Fruit fly (Drosophila melanogaster): Measurements from ENCODE around the gene Krn.

Gene Krn

DNA sequence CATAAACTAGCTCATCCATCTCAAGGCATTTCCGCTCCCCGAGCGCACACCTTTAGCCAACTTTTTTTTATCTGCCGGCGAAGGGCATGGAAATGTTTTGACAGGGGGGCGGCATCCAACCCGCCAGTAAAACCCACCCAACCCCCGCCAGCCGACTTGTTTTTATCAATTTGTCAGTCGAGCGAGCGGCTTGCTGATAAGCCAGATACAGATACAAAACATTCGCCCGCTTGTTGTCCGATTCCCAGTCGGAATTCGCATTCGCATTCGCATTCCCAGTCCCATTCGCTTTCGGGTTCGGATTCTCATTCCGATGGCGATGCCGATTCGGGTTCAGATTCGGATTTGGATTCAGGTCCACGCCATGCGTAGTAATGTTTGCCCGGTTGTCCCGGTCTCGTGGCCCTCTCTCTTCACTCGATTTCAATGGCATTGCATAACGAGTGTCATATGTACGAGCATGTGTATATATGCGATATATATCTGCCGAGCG is 11.1 kb upstream of the Krn start (continued):
- TF ChIP-seq CG8290 (GFP tag; optimal IDR thresholded peaks at IDR 0.05) (no peak), CG8290 (tag; optimal IDR thresholded peaks at IDR 0.05) (peak in 1 of 2 experiments; percentile 57), Meics (GFP tag; optimal IDR thresholded peaks at IDR 0.05) (peak; percentile 8), CG12391 (tag; optimal IDR thresholded peaks at IDR 0.05) (no peak), disco-r (GFP tag; optimal IDR thresholded peaks at IDR 0.05) (no peak), gro (GFP tag; optimal IDR thresholded peaks at IDR 0.05) (peak; percentile 36), CG11695 (GFP tag; IDR thresholded peaks at IDR 0.05) (0 out of 3 replicates have a peak, but pooled peaks have one; percentile 21), CG2120 (GFP tag; optimal IDR thresholded peaks at IDR 0.05) (peak; percentile 21), CG7839 (tag; optimal IDR thresholded peaks at IDR 0.05) (no peak), Dbx (GFP tag; IDR thresholded peaks at IDR 0.05) (peak; percentile 25; the same call in 1 of the 3 replicates), Oli (tag; optimal IDR thresholded peaks at IDR 0.05) (no peak), Atf-2 (GFP tag; optimal IDR thresholded peaks at IDR 0.05) (no peak), Dp (GFP tag; optimal IDR thresholded peaks at IDR 0.05) (peak; percentile 48), slp2 (GFP tag; optimal IDR thresholded peaks at IDR 0.05) (no peak), Nf-YC (tag; optimal IDR thresholded peaks at IDR 0.05) (peak; percentile 6), CG9609 (GFP tag; optimal IDR thresholded peaks at IDR 0.05) (no peak), CG8359 (GFP tag; optimal IDR thresholded peaks at IDR 0.05; ENCODE audit: borderline replicate concordance) (no peak), CG12769 (tag; optimal IDR thresholded peaks at IDR 0.05) (peak; percentile 87), pzg (GFP tag; optimal IDR thresholded peaks at IDR 0.05) (peak; percentile 19), hbn (GFP tag; IDR thresholded peaks at IDR 0.05; ENCODE audit: partially characterized antibody) (no peak), exex (tag; optimal IDR thresholded peaks at IDR 0.05) (peak; percentile 64), CG18476 (GFP tag; optimal IDR thresholded peaks at IDR 0.05) (no peak), CG15011 (GFP tag; optimal IDR thresholded peaks at IDR 0.05) (peak; percentile 6), HmgZ (tag; optimal IDR thresholded peaks at IDR 0.05) (peak; percentile 24), Hey (tag; optimal IDR thresholded peaks at IDR 0.05) (peak; percentile 55), shn (GFP tag; optimal IDR thresholded peaks at IDR 0.05) (no peak), ase (GFP tag; IDR thresholded peaks at IDR 0.05) (no peak), gfzf (GFP tag; optimal IDR thresholded peaks at IDR 0.05) (no peak), hb (GFP tag; IDR thresholded peaks at IDR 0.05; ENCODE audit: partially characterized antibody) (no peak), CG13894 (tag; optimal IDR thresholded peaks at IDR 0.05) (peak; percentile 100), rib (GFP tag; IDR thresholded peaks at IDR 0.05) (peak; percentile 85), NFAT (GFP tag; IDR thresholded peaks at IDR 0.05) (peak; percentile 24; the same call in 1 of the 2 replicates), crol (GFP tag; IDR thresholded peaks at IDR 0.05) (peak; percentile 93), MESR4 (GFP tag; optimal IDR thresholded peaks at IDR 0.05) (no peak), CG10543 (GFP tag; optimal IDR thresholded peaks at IDR 0.05) (peak; percentile 82), Rfx (GFP tag; IDR thresholded peaks at IDR 0.05) (peak; percentile 18; the same call in 1 of the 2 replicates)

DNA sequence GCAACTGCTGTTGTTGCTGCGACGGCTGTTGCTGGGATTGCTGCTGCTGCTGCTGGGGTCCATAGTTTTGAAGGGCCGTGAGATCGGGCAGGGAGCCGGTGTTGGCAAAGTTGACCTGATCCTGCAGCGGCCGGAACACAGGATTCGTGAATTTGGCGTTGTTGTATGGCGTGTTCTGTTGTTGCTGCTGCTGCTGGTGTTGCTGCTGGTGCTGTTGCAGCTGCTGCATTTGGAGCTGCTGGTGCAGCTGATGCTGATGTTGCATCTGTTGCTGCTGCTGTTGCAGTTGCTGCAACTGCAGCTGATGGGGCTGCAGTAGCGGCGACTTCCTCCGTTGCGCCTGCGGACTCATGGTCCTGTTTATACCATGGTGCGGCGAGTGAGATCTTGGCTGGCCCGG is 9.6 kb upstream of the Krn start:
- TF ChIP-seq unpg (GFP tag; optimal IDR thresholded peaks at IDR 0.05) (no peak), ERR (GFP tag; optimal IDR thresholded peaks at IDR 0.05) (no peak), vvl (GFP tag; IDR thresholded peaks at IDR 0.05) (no peak), emc (GFP tag; optimal IDR thresholded peaks at IDR 0.05) (no peak), Adf1 (GFP tag; IDR thresholded peaks at IDR 0.05) (no peak), H2.0 (GFP tag; IDR thresholded peaks at IDR 0.05) (no peak), CG8388 (GFP tag; optimal IDR thresholded peaks at IDR 0.05) (no peak), CG10959 (GFP tag; IDR thresholded peaks at IDR 0.05) (no peak)

Measured in whole organism, embryonic.